Worm (Caenorhabditis elegans) whole organism, L1 larva: ENCODE results near the gene R07E3.6.

Experiments used
- ceh-82 ChIP-seq, 3 experiments: fragments of 150-350 bp in 1 of 3; sonication (generic microtip) in 2 of 3; optimal IDR thresholded peaks; 2 replicates each; lab custom pipeline; 2014 to 2017; ENCODE audit warnings: missing biosample characterization in 3 of 3, missing genetic modification characterization in 3 of 3
- ces-1 ChIP-seq: fragments of 150-350 bp; optimal IDR thresholded peaks from 2 replicates; lab custom pipeline; 2014; ENCODE audit warnings: missing biosample characterization, missing genetic modification reagents, missing genetic modification characterization
- elt-3 ChIP-seq, 6 experiments: fragments of 150-350 bp in 1 of 6; sonication (generic microtip); optimal IDR thresholded peaks; 2 replicates each; lab custom pipeline; 2017 to 2018; ENCODE audit warnings: missing biosample characterization in 6 of 6, missing genetic modification characterization in 6 of 6, inconsistent platforms in 1 of 6
- ets-5 ChIP-seq: fragments of 200-800 bp; sonication (Bioruptor generic); IDR thresholded peaks from 2 replicates; pipeline ENCODE4 v1.3.6; 2022; ENCODE audit warnings: missing genetic modification characterization, missing compliant biosample characterization
- fos-1 ChIP-seq: fragments of 150-350 bp; optimal IDR thresholded peaks from 2 replicates; lab custom pipeline; 2014; ENCODE audit warnings: missing biosample characterization, missing genetic modification characterization
- hlh-4 ChIP-seq: sonication (generic microtip); optimal IDR thresholded peaks from 2 replicates; lab custom pipeline; 2016; ENCODE audit warnings: mild to moderate bottlenecking, missing genetic modification characterization, missing compliant biosample characterization
- lin-39 ChIP-seq: fragments of 150-350 bp; optimal IDR thresholded peaks from 2 replicates; lab custom pipeline; 2014; ENCODE audit warnings: missing biosample characterization, missing genetic modification reagents, missing genetic modification characterization
- nhr-12 ChIP-seq: sonication (generic microtip); optimal IDR thresholded peaks from 2 replicates; lab custom pipeline; 2017; ENCODE audit warnings: missing biosample characterization, missing genetic modification characterization
- nhr-84 ChIP-seq: sonication (generic microtip); optimal IDR thresholded peaks from 2 replicates; lab custom pipeline; 2017; ENCODE audit warnings: missing biosample characterization, missing genetic modification characterization
- skn-1 ChIP-seq: fragments of 150-350 bp; optimal IDR thresholded peaks from 2 replicates; lab custom pipeline; 2014; ENCODE audit warnings: missing biosample characterization, missing genetic modification characterization
- sptf-1 ChIP-seq: fragments of 150-350 bp; optimal IDR thresholded peaks from 2 replicates; lab custom pipeline; 2014; ENCODE audit warnings: missing biosample characterization, missing genetic modification characterization
- sup-37 ChIP-seq: fragments of 200-800 bp; sonication (Bioruptor generic); optimal IDR thresholded peaks from 2 replicates; lab custom pipeline; 2018; ENCODE audit warnings: mild to moderate bottlenecking, missing genetic modification characterization, missing compliant biosample characterization
- ztf-11 ChIP-seq, 2 experiments: sonication (generic microtip); optimal IDR thresholded peaks; 2 replicates each; lab custom pipeline; 2016 to 2017; ENCODE audit warnings: missing genetic modification characterization in 2 of 2, missing biosample characterization in 1 of 2, missing compliant biosample characterization in 1 of 2

- TF ChIP-seq fos-1 (tag; lab: Kevin White, UChicago) (no peak), ets-5 (no peak), nhr-84 (tag; lab: Kevin White, UChicago) (no peak), ztf-11 (tag; optimal IDR thresholded peaks at IDR 0.05; lab: Kevin White, UChicago) (no peak), sup-37 (GFP tag; lab: Kevin White, UChicago) (no peak), ces-1 (GFP tag; lab: Kevin White, UChicago) (no peak), ceh-82 (tag; optimal IDR thresholded peaks at IDR 0.05; lab: Kevin White, UChicago) (no peak), skn-1 (no peak), nhr-12 (no peak), hlh-4 (tag; lab: Kevin White, UChicago) (no peak), elt-3 (tag; optimal IDR thresholded peaks at IDR 0.05; lab: Kevin White, UChicago) (no peak), sptf-1 (tag; lab: Kevin White, UChicago) (no peak), lin-39 (tag; lab: Kevin White, UChicago) (no peak)
Observed at ce11 chrX:10340044-10340443, 22.5 kb downstream of the R07E3.6 start.
